Worm (Caenorhabditis elegans) whole organism, young adult: ENCODE results near the gene kcnl-3.

ENCODE experiments used
- Y53G8AR.9 ChIP-seq: fragments of 200-800 bp; sonication (Bioruptor generic); conservative IDR thresholded peaks from 2 replicates; pipeline ENCODE4 v1.3.6; 2022; ENCODE audit warnings: missing genetic modification reagents, missing genetic modification characterization, missing compliant biosample characterization
- ama-1 ChIP-seq, 3 experiments: fragments of 150-350 bp in 1 of 3; sonication (generic microtip) in 2 of 3; optimal IDR thresholded peaks; 2 replicates each; lab custom pipeline; 2014 to 2018; ENCODE audit warnings: missing biosample characterization in 2 of 3, missing genetic modification characterization in 2 of 3, missing genetic modification reagents in 2 of 3
- ceh-100 ChIP-seq: fragments of 200-800 bp; sonication (Bioruptor generic); IDR thresholded peaks from 2 replicates; pipeline ENCODE4 v1.3.6; 2022; ENCODE audit warnings: missing genetic modification reagents, missing genetic modification characterization, missing compliant biosample characterization
- hlh-12 ChIP-seq: sonication (generic microtip); optimal IDR thresholded peaks from 2 replicates; lab custom pipeline; 2016; ENCODE audit warnings: missing genetic modification characterization, missing compliant biosample characterization
- hsf-1 ChIP-seq: fragments of 200-800 bp; sonication (Bioruptor generic); IDR thresholded peaks from 2 replicates; pipeline ENCODE4 v1.3.6; 2022; ENCODE audit warnings: missing genetic modification reagents, missing genetic modification characterization, missing compliant biosample characterization
- sdz-38 ChIP-seq: sonication (generic microtip); optimal IDR thresholded peaks from 2 replicates; lab custom pipeline; 2016; ENCODE audit warnings: missing genotype, missing genetic modification characterization, missing compliant biosample characterization
- snpc-4 ChIP-seq, 5 experiments: fragments of 150-350 bp in 1 of 5; sonication (generic microtip) in 4 of 5; optimal IDR thresholded peaks; 2 replicates each; lab custom pipeline; 2014 to 2018; ENCODE audit warnings: missing genetic modification characterization in 5 of 5, missing biosample characterization in 3 of 5, antibody characterized with exemption in 2 of 5, mild to moderate bottlenecking in 2 of 5, missing compliant biosample characterization in 2 of 5, missing genotype in 2 of 5, moderate library complexity in 2 of 5, missing genetic modification reagents in 1 of 5
- zfh-2 ChIP-seq: fragments of 200-800 bp; sonication (Bioruptor generic); conservative IDR thresholded peaks from 2 replicates; pipeline ENCODE4 v1.3.6; 2022; ENCODE audit warnings: missing genetic modification reagents, missing genetic modification characterization, missing compliant biosample characterization
- ztf-26 ChIP-seq: sonication (generic microtip); optimal IDR thresholded peaks from 2 replicates; lab custom pipeline; 2017; ENCODE audit warnings: missing genetic modification characterization, missing compliant biosample characterization

DNA sequence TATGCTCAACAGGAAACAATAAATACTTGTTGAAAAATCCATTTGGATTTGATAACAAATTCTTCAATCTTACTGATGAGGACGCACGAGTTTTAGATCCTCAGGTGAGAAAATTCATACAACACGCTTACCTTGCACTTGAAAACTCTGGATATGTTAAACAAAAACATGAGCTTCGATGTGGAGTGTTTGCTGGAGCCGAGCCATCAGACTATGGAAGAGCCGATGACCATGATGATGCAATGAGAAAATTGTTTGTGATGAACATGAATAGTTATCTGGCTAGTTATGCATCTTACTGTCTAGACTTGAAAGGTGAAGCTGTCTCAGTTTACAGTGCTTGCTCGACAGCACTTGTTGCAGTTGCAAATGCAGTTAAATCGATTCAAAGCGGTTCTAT lies 47.3 kb downstream of the kcnl-3 start:
- TF ChIP-seq Y53G8AR.9 (GFP tag; lab: Robert Waterston, UW) (no peak), hsf-1 (no peak), ceh-100 (GFP tag; lab: Robert Waterston, UW) (no peak), zfh-2 (GFP tag; lab: Robert Waterston, UW) (no peak), hlh-12 (tag; lab: Kevin White, UChicago) (no peak), snpc-4 (GFP tag; optimal IDR thresholded peaks at IDR 0.05; lab: Kevin White, UChicago) (no peak), snpc-4 (tag; optimal IDR thresholded peaks at IDR 0.05; lab: Kevin White, UChicago) (no peak), ztf-26 (tag; lab: Kevin White, UChicago) (no peak), sdz-38 (no peak), ama-1 (optimal IDR thresholded peaks at IDR 0.05; lab: Kevin White, UChicago) (no peak), ama-1 (GFP tag; optimal IDR thresholded peaks at IDR 0.05; lab: Kevin White, UChicago) (no peak)
